Worm (Caenorhabditis elegans): ENCODE results near the gene srt-39.
A peak's percentile ranks its signal among the peaks of the same experiment; 100 is the strongest.

The srt-39 gene

DNA sequence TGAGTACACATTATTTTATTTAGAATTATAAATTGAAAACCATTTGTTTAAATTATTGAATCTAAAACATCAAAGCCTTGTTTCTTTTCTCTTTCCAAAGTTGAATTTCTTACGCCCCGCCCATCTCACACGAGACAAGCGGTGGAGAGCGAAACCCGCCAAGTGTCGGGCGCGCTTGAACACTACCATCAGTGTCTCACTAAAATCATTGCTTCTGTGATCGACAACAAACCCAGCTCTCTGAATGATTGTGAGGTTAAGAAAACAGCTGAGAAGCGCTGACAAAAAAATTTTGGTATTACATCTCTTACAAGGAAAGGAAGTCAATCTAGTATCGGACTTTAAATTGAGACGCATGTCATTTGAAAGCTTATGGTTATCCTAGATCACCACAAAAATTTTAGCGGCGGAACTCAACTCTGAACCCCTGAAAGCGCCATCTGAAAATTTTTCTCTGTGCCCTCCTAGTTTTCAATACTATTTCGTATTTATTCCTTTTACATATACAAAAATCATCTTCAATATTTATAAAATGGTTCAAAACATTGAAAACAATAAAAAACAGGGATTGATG, 6.5 kb downstream of the srt-39 start (continued):
- TF ChIP-seq aly-2 (tag; optimal IDR thresholded peaks at IDR 0.05) = no peak
- no peak for TF ChIP-seq Y55F3AM.14 (GFP tag; optimal IDR thresholded peaks at IDR 0.05)
- peak; percentile 57 for TF ChIP-seq fos-1 (tag; optimal IDR thresholded peaks at IDR 0.05)
- peak; percentile 75 for TF ChIP-seq F13H6.1 (tag; optimal IDR thresholded peaks at IDR 0.05)
- no peak for TF ChIP-seq nhr-11 (tag; optimal IDR thresholded peaks at IDR 0.05)
- TF ChIP-seq nhr-6 (tag; optimal IDR thresholded peaks at IDR 0.05) = no peak
- TF ChIP-seq ceh-82 (tag; optimal IDR thresholded peaks at IDR 0.05) = no peak
- no peak for TF ChIP-seq blmp-1 (tag; optimal IDR thresholded peaks at IDR 0.05; ENCODE audit: insufficient read depth)
- peak; percentile 60 for TF ChIP-seq crh-2 (tag; optimal IDR thresholded peaks at IDR 0.05)
- no peak for TF ChIP-seq skn-1 (tag; optimal IDR thresholded peaks at IDR 0.05)
- peak; percentile 50 to 83 for TF ChIP-seq mdl-1 (tag; optimal IDR thresholded peaks at IDR 0.05)
- peak; percentile 71 for TF ChIP-seq ceh-16 (tag; optimal IDR thresholded peaks at IDR 0.05)
- TF ChIP-seq sma-3 (GFP tag; optimal IDR thresholded peaks at IDR 0.05) = peak; percentile 85
- TF ChIP-seq lin-11 (tag; optimal IDR thresholded peaks at IDR 0.05) = no peak
- TF ChIP-seq ztf-1 (GFP tag; conservative IDR thresholded peaks at IDR 0.05) = no peak
- no peak for TF ChIP-seq nhr-23 (tag; optimal IDR thresholded peaks at IDR 0.05)
- TF ChIP-seq nhr-77 (tag; optimal IDR thresholded peaks at IDR 0.05) = no peak
- TF ChIP-seq nhr-10 (tag; optimal IDR thresholded peaks at IDR 0.05) = peak; percentile 27
- no peak for TF ChIP-seq alr-1 (tag; optimal IDR thresholded peaks at IDR 0.05)
- no peak for TF ChIP-seq elt-3 (tag; optimal IDR thresholded peaks at IDR 0.05)

- TF ChIP-seq blmp-1 (tag; optimal IDR thresholded peaks at IDR 0.05; ENCODE audit: insufficient read depth) (no peak), nhr-25 (tag; optimal IDR thresholded peaks at IDR 0.05) (no peak), nhr-10 (tag; optimal IDR thresholded peaks at IDR 0.05) (no peak), peb-1 (tag; optimal IDR thresholded peaks at IDR 0.05) (no peak), mab-5 (tag; optimal IDR thresholded peaks at IDR 0.05) (no peak), nhr-237 (tag; optimal IDR thresholded peaks at IDR 0.05) (no peak), nhr-129 (tag; optimal IDR thresholded peaks at IDR 0.05) (no peak), alr-1 (tag; optimal IDR thresholded peaks at IDR 0.05) (no peak), crh-2 (tag; optimal IDR thresholded peaks at IDR 0.05) (no peak), nhr-21 (tag; optimal IDR thresholded peaks at IDR 0.05) (no peak), nhr-11 (tag; optimal IDR thresholded peaks at IDR 0.05) (no peak), zag-1 (tag; optimal IDR thresholded peaks at IDR 0.05) (no peak), gmeb-1 (tag; optimal IDR thresholded peaks at IDR 0.05) (no peak), fos-1 (tag; optimal IDR thresholded peaks at IDR 0.05) (no peak), sma-9 (GFP tag; optimal IDR thresholded peaks at IDR 0.05) (no peak), sma-9 (tag; optimal IDR thresholded peaks at IDR 0.05) (no peak), mdl-1 (tag; optimal IDR thresholded peaks at IDR 0.05) (no peak), elt-3 (tag; optimal IDR thresholded peaks at IDR 0.05) (no peak), aly-2 (tag; optimal IDR thresholded peaks at IDR 0.05) (no peak), unc-55 (GFP tag; optimal IDR thresholded peaks at IDR 0.05) (no peak), sma-3 (GFP tag; optimal IDR thresholded peaks at IDR 0.05) (no peak)
These were observed 9.8 kb downstream of the srt-39 start, which contains the start of gene mrps-11 for ce11 chrV:12494522-12494921. Gene mrps-11, minus strand, starts transcription at chrV:12494622.

ce11 chrV:12497725-12498263, 13.1 kb downstream of the srt-39 start, which contains the start of the genes W04D2.4 and rbm-25:
Gene W04D2.4, minus strand, starts transcription at chrV:12497755.
Gene rbm-25, plus strand, starts transcription at chrV:12498213.
- TF ChIP-seq elt-1 (tag; optimal IDR thresholded peaks at IDR 0.05) (no peak), lsy-2 (tag; optimal IDR thresholded peaks at IDR 0.05) (peak; percentile 87 to 92), aly-2 (tag; optimal IDR thresholded peaks at IDR 0.05) (peak; percentile 14), sma-3 (GFP tag; optimal IDR thresholded peaks at IDR 0.05) (peak; percentile 60), blmp-1 (tag; optimal IDR thresholded peaks at IDR 0.05; ENCODE audit: insufficient read depth) (no peak), nhr-129 (tag; optimal IDR thresholded peaks at IDR 0.05) (peak; percentile 58), snpc-4 (tag; optimal IDR thresholded peaks at IDR 0.05) (peak; percentile 88), lin-13 (GFP tag; optimal IDR thresholded peaks at IDR 0.05) (peak; percentile 57), ama-1 (optimal IDR thresholded peaks at IDR 0.05) (peak; percentile 29), egl-27 (tag; optimal IDR thresholded peaks at IDR 0.05) (peak; percentile 66), lin-39 (tag; optimal IDR thresholded peaks at IDR 0.05) (no peak), unc-62 (GFP tag; optimal IDR thresholded peaks at IDR 0.05) (no peak), F13H6.1 (tag; optimal IDR thresholded peaks at IDR 0.05) (peak; percentile 71), ztf-4 (tag; optimal IDR thresholded peaks at IDR 0.05) (peak; percentile 35), nhr-25 (tag; optimal IDR thresholded peaks at IDR 0.05) (peak; percentile 60), dmd-4 (tag; optimal IDR thresholded peaks at IDR 0.05) (peak; percentile 36), gmeb-1 (tag; optimal IDR thresholded peaks at IDR 0.05) (peak; percentile 87), R02D3.7 (tag; optimal IDR thresholded peaks at IDR 0.05) (peak; percentile 28), unc-55 (GFP tag; optimal IDR thresholded peaks at IDR 0.05) (peak; percentile 90), ztf-11 (tag; optimal IDR thresholded peaks at IDR 0.05) (no peak), crh-2 (tag; optimal IDR thresholded peaks at IDR 0.05) (peak; percentile 87), lin-11 (tag; optimal IDR thresholded peaks at IDR 0.05) (no peak), fos-1 (tag; optimal IDR thresholded peaks at IDR 0.05) (peak; percentile 37), sem-4 (tag; optimal IDR thresholded peaks at IDR 0.05) (peak; percentile 67), C34F6.9 (tag; optimal IDR thresholded peaks at IDR 0.05) (peak; percentile 96), nhr-10 (tag; optimal IDR thresholded peaks at IDR 0.05) (no peak), nhr-21 (tag; optimal IDR thresholded peaks at IDR 0.05) (peak; percentile 76), mab-5 (tag; optimal IDR thresholded peaks at IDR 0.05) (peak; percentile 87), sma-9 (GFP tag; optimal IDR thresholded peaks at IDR 0.05) (peak; percentile 87), sma-9 (tag; optimal IDR thresholded peaks at IDR 0.05) (no peak)

Data from whole organism, L2 larva.